Worm (Caenorhabditis elegans): ENCODE results near the gene F54F12.1.

F54F12.1 gene

ce11 chrIII:13061734-13062133 is 6.5 kb upstream of the F54F12.1 start:
- no peak for TF ChIP-seq cnd-1 (tag; optimal IDR thresholded peaks at IDR 0.05)
- peak; percentile 7 for TF ChIP-seq pha-4 (tag; optimal IDR thresholded peaks at IDR 0.05)

- TF ChIP-seq mls-2 (tag; optimal IDR thresholded peaks at IDR 0.05) = peak; percentile 43
- TF ChIP-seq unc-62 (GFP tag; optimal IDR thresholded peaks at IDR 0.05) = peak; percentile 74
- TF ChIP-seq ceh-83 (GFP tag; optimal IDR thresholded peaks at IDR 0.05) = no peak
- TF ChIP-seq nhr-237 (tag; optimal IDR thresholded peaks at IDR 0.05) = peak; percentile 82
- TF ChIP-seq nhr-2 (tag; optimal IDR thresholded peaks at IDR 0.05) = peak; percentile 44
- peak; percentile 35 for TF ChIP-seq unc-120 (tag; optimal IDR thresholded peaks at IDR 0.05; ENCODE audit: poor library complexity, severe bottlenecking)
- peak; percentile 89 for TF ChIP-seq pha-4 (tag; optimal IDR thresholded peaks at IDR 0.05)
- TF ChIP-seq hlh-1 (tag; optimal IDR thresholded peaks at IDR 0.05) = peak; percentile 80
- peak; percentile 5 for TF ChIP-seq ceh-43 (GFP tag; optimal IDR thresholded peaks at IDR 0.05)
- peak; percentile 100 for TF ChIP-seq ces-1 (GFP tag; optimal IDR thresholded peaks at IDR 0.05)
- no peak for TF ChIP-seq elt-1 (tag; optimal IDR thresholded peaks at IDR 0.05; ENCODE audit: borderline replicate concordance, insufficient read depth)
- peak; percentile 21 for TF ChIP-seq ztf-11 (tag; optimal IDR thresholded peaks at IDR 0.05)
- peak; percentile 37 for TF ChIP-seq lin-13 (tag; optimal IDR thresholded peaks at IDR 0.05)
- peak; percentile 47 for TF ChIP-seq ceh-39 (tag; optimal IDR thresholded peaks at IDR 0.05)
- no peak for TF ChIP-seq lin-32 (GFP tag; optimal IDR thresholded peaks at IDR 0.05)
- TF ChIP-seq lsy-2 (tag; optimal IDR thresholded peaks at IDR 0.05) = peak; percentile 80
- TF ChIP-seq mab-5 (tag; optimal IDR thresholded peaks at IDR 0.05) = peak; percentile 84
- TF ChIP-seq bed-3 (GFP tag; optimal IDR thresholded peaks at IDR 0.05) = no peak
- TF ChIP-seq M03D4.4 (tag; optimal IDR thresholded peaks at IDR 0.05) = no peak
- no peak for TF ChIP-seq tbx-8 (GFP tag; optimal IDR thresholded peaks at IDR 0.05)
- TF ChIP-seq mep-1 (tag; optimal IDR thresholded peaks at IDR 0.05) = peak; percentile 72
Measured at ce11 chrIII:13061136-13061535, 5.9 kb upstream of the F54F12.1 start.

ce11 chrIII:13059335-13059734 is 4.1 kb upstream of the F54F12.1 start:
- no peak for TF ChIP-seq snpc-4 (tag; optimal IDR thresholded peaks at IDR 0.05)

ce11 chrIII:13058140-13058539 is 2.9 kb upstream of the F54F12.1 start:
- TF ChIP-seq unc-62 (GFP tag; optimal IDR thresholded peaks at IDR 0.05) = no peak
- no peak for TF ChIP-seq lin-13 (tag; optimal IDR thresholded peaks at IDR 0.05)
- TF ChIP-seq lsy-2 (tag; optimal IDR thresholded peaks at IDR 0.05) = no peak
- no peak for TF ChIP-seq bed-3 (GFP tag; optimal IDR thresholded peaks at IDR 0.05)
- TF ChIP-seq ceh-43 (GFP tag; optimal IDR thresholded peaks at IDR 0.05) = no peak
- no peak for TF ChIP-seq sem-2 (GFP tag; optimal IDR thresholded peaks at IDR 0.05)
- TF ChIP-seq unc-120 (tag; optimal IDR thresholded peaks at IDR 0.05; ENCODE audit: poor library complexity, severe bottlenecking) = no peak

ce11 chrIII:13056735-13057134 is 1.5 kb upstream of the F54F12.1 start:
- TF ChIP-seq snpc-4 (tag; optimal IDR thresholded peaks at IDR 0.05) (no peak), ceh-83 (GFP tag; optimal IDR thresholded peaks at IDR 0.05) (no peak), unc-120 (tag; optimal IDR thresholded peaks at IDR 0.05; ENCODE audit: poor library complexity, severe bottlenecking) (no peak), unc-62 (GFP tag; optimal IDR thresholded peaks at IDR 0.05) (no peak), nhr-237 (tag; optimal IDR thresholded peaks at IDR 0.05) (no peak), unc-39 (tag; optimal IDR thresholded peaks at IDR 0.05) (no peak), tbx-8 (GFP tag; optimal IDR thresholded peaks at IDR 0.05) (no peak), sem-2 (GFP tag; optimal IDR thresholded peaks at IDR 0.05) (no peak), ceh-43 (GFP tag; optimal IDR thresholded peaks at IDR 0.05) (no peak), ces-1 (GFP tag; optimal IDR thresholded peaks at IDR 0.05) (no peak), zip-8 (tag; optimal IDR thresholded peaks at IDR 0.05) (no peak)

ce11 chrIII:13056230-13056629 is 988 bp upstream of the F54F12.1 start:
- TF ChIP-seq lin-13 (tag; optimal IDR thresholded peaks at IDR 0.05) (no peak), ztf-11 (tag; optimal IDR thresholded peaks at IDR 0.05) (no peak), lin-32 (GFP tag; optimal IDR thresholded peaks at IDR 0.05) (no peak), ham-2 (GFP tag; optimal IDR thresholded peaks at IDR 0.05) (peak; percentile 20)

- TF ChIP-seq tbx-8 (GFP tag; optimal IDR thresholded peaks at IDR 0.05) = no peak
- TF ChIP-seq nhr-76 (tag; optimal IDR thresholded peaks at IDR 0.05) = no peak
- TF ChIP-seq ham-2 (GFP tag; optimal IDR thresholded peaks at IDR 0.05) = no peak
- TF ChIP-seq mep-1 (tag; optimal IDR thresholded peaks at IDR 0.05) = no peak
- TF ChIP-seq nhr-237 (tag; optimal IDR thresholded peaks at IDR 0.05) = no peak
- TF ChIP-seq unc-62 (GFP tag; optimal IDR thresholded peaks at IDR 0.05) = no peak
- TF ChIP-seq lin-32 (GFP tag; optimal IDR thresholded peaks at IDR 0.05) = no peak
- no peak for TF ChIP-seq ceh-43 (GFP tag; optimal IDR thresholded peaks at IDR 0.05)
Measured at ce11 chrIII:13049956-13050355, 5.3 kb downstream of the F54F12.1 start.

Measured in whole organism, mixed stage, embryonic.